Worm (Caenorhabditis elegans): ENCODE measurements around the gene lsy-2.
A peak's percentile ranks its signal among the peaks of the same experiment; 100 is the strongest.

Gene lsy-2

ce11 chrX:2096804-2097203 is 7.3 kb downstream of the lsy-2 start, which contains the start of gene T21D9.2 (continued):
- TF ChIP-seq unc-62 (GFP tag; optimal IDR thresholded peaks at IDR 0.05 in 1 of 2) (no peak), unc-62 (tag; optimal IDR thresholded peaks at IDR 0.05) (no peak), duxl-1 (tag; optimal IDR thresholded peaks at IDR 0.05; ENCODE audit: poor library complexity) (no peak), aly-2 (tag; optimal IDR thresholded peaks at IDR 0.05) (no peak), daf-19 (GFP tag; conservative IDR thresholded peaks at IDR 0.05) (no peak)

ce11 chrX:2099002-2099401 is 9.5 kb downstream of the lsy-2 start:
- TF ChIP-seq hmg-1.1 (GFP tag; IDR thresholded peaks at IDR 0.05) (no peak), nhr-77 (tag; optimal IDR thresholded peaks at IDR 0.05) (no peak), Y48G9A.11 (GFP tag; IDR thresholded peaks at IDR 0.05) (no peak)

ce11 chrX:2105310-2105709 is 15.8 kb downstream of the lsy-2 start, which contains the start of gene F53B1.3:
F53B1.3 (plus strand) TSS chrX:2105610.
- no peak for TF ChIP-seq nhr-237 (tag; optimal IDR thresholded peaks at IDR 0.05)
- no peak for TF ChIP-seq R02D3.7 (tag; optimal IDR thresholded peaks at IDR 0.05)
- no peak for TF ChIP-seq dmd-9 (GFP tag; IDR thresholded peaks at IDR 0.05)

DNA sequence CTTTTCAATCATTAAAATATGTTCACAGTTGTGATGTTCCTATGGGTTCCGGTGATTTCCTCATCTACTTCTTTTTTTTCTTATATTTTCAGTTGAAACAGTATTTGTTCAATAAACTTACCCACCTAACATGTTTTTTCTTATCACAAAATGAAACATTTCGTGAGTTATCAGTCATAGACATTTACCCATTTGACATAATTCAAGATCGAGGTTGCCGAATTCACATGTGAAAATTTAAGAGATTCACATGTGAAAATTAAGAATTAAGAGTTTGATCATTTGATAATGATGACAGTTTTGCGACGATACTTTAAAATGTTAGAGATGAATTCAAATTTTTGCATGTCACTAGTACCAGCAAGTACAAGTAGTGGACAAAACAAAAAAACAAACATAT is 17.9 kb downstream of the lsy-2 start:
- no peak for TF ChIP-seq ceh-82 (tag; optimal IDR thresholded peaks at IDR 0.05)
- no peak for TF ChIP-seq F26F4.8 (GFP tag; conservative IDR thresholded peaks at IDR 0.05)
- TF ChIP-seq mxl-2 (GFP tag; conservative IDR thresholded peaks at IDR 0.05), result peak; percentile 92
- no peak for TF ChIP-seq vab-7 (GFP tag; IDR thresholded peaks at IDR 0.05)
- TF ChIP-seq nhr-11 (tag; optimal IDR thresholded peaks at IDR 0.05), result no peak
- TF ChIP-seq nhr-48 (tag; optimal IDR thresholded peaks at IDR 0.05), result peak; percentile 4
- peak; percentile 70 for TF ChIP-seq pqm-1 (tag; optimal IDR thresholded peaks at IDR 0.05)
- no peak for TF ChIP-seq nhr-25 (tag; optimal IDR thresholded peaks at IDR 0.05; ENCODE audit: borderline replicate concordance, insufficient read depth)
- TF ChIP-seq mxl-3 (GFP tag; optimal IDR thresholded peaks at IDR 0.05), result no peak
- TF ChIP-seq T26A8.4 (GFP tag; IDR thresholded peaks at IDR 0.05), result no peak
- TF ChIP-seq Y5F2A.4 (GFP tag; optimal IDR thresholded peaks at IDR 0.05), result no peak
- TF ChIP-seq arid-1 (GFP tag; conservative IDR thresholded peaks at IDR 0.05), result no peak
- no peak for TF ChIP-seq ZK337.2 (GFP tag; IDR thresholded peaks at IDR 0.05)
- TF ChIP-seq F37D6.2 (tag; optimal IDR thresholded peaks at IDR 0.05), result no peak
- no peak for TF ChIP-seq daf-12 (tag; optimal IDR thresholded peaks at IDR 0.05)
- peak; percentile 69 for TF ChIP-seq hlh-11 (tag; optimal IDR thresholded peaks at IDR 0.05)
- TF ChIP-seq lsy-2 (tag; optimal IDR thresholded peaks at IDR 0.05), result no peak
- TF ChIP-seq skn-1 (tag; optimal IDR thresholded peaks at IDR 0.05), result no peak
- TF ChIP-seq F49E8.2 (tag; optimal IDR thresholded peaks at IDR 0.05; ENCODE audit: borderline replicate concordance), result no peak
- TF ChIP-seq Y75B8A.6 (GFP tag; IDR thresholded peaks at IDR 0.05), result no peak
- no peak for TF ChIP-seq nhr-102 (tag; optimal IDR thresholded peaks at IDR 0.05)
- TF ChIP-seq F10B5.3 (tag; optimal IDR thresholded peaks at IDR 0.05), result no peak
- TF ChIP-seq dmd-6 (GFP tag; IDR thresholded peaks at IDR 0.05), result peak; percentile 87
- no peak for TF ChIP-seq lin-13 (GFP tag; optimal IDR thresholded peaks at IDR 0.05)
- TF ChIP-seq ztf-7 (tag; optimal IDR thresholded peaks at IDR 0.05), result no peak
- TF ChIP-seq jun-1 (tag; optimal IDR thresholded peaks at IDR 0.05), result no peak
- no peak for TF ChIP-seq hmg-1.1 (GFP tag; IDR thresholded peaks at IDR 0.05)
- TF ChIP-seq nhr-77 (tag; optimal IDR thresholded peaks at IDR 0.05), result no peak
- TF ChIP-seq hlh-30 (tag; optimal IDR thresholded peaks at IDR 0.05; ENCODE audit: insufficient read depth), result peak; percentile 46
- no peak for TF ChIP-seq ceh-44 (GFP tag; IDR thresholded peaks at IDR 0.05)
- TF ChIP-seq nhr-42 (GFP tag; IDR thresholded peaks at IDR 0.05), result no peak
- TF ChIP-seq zfp-2 (tag; optimal IDR thresholded peaks at IDR 0.05), result no peak
- TF ChIP-seq daf-16 (GFP tag; optimal IDR thresholded peaks at IDR 0.05), result no peak
- peak; percentile 65 for TF ChIP-seq daf-16 (tag; optimal IDR thresholded peaks at IDR 0.05)
- TF ChIP-seq cey-2 (tag; optimal IDR thresholded peaks at IDR 0.05; ENCODE audit: borderline replicate concordance, insufficient read depth), result no peak
- peak; percentile 5 for TF ChIP-seq aha-1 (tag)
- TF ChIP-seq tra-1 (GFP tag; IDR thresholded peaks at IDR 0.05), result 0 out of 2 replicates have a peak, but pooled peaks have one; percentile 30
- no peak for TF ChIP-seq F44E2.7 (GFP tag; IDR thresholded peaks at IDR 0.05)
